Worm (Caenorhabditis elegans) whole organism, late embryonic: Measurements from ENCODE around the gene vglu-2.

Experiments
- C08G9.2 ChIP-seq: sonication (generic microtip); optimal IDR thresholded peaks from 2 replicates; lab custom pipeline; 2016; ENCODE audit warnings: mild to moderate bottlenecking, missing genetic modification characterization, moderate library complexity, missing compliant biosample characterization
- F13H6.1 ChIP-seq: sonication (generic microtip); optimal IDR thresholded peaks from 2 replicates; lab custom pipeline; 2016; ENCODE audit warnings: missing genetic modification characterization, missing compliant biosample characterization
- K02D7.2 ChIP-seq: sonication (generic microtip); optimal IDR thresholded peaks from 2 replicates; lab custom pipeline; 2017; ENCODE audit warnings: mild to moderate bottlenecking, missing genetic modification characterization, missing compliant biosample characterization
- T23F11.4 ChIP-seq: fragments of 200-800 bp; sonication (Bioruptor generic); optimal IDR thresholded peaks from 2 replicates; lab custom pipeline; 2018; ENCODE audit warnings: mild to moderate bottlenecking, missing genetic modification characterization, missing compliant biosample characterization
- Y22D7AL.16 ChIP-seq: sonication (generic microtip); optimal IDR thresholded peaks from 2 replicates; lab custom pipeline; 2016; ENCODE audit warnings: missing genetic modification characterization, missing compliant biosample characterization
- ahr-1 ChIP-seq: sonication (generic microtip); optimal IDR thresholded peaks from 2 replicates; lab custom pipeline; 2016; ENCODE audit warnings: missing genetic modification characterization, missing compliant biosample characterization
- ama-1 ChIP-seq: fragments of 150-350 bp; optimal IDR thresholded peaks from 2 replicates; lab custom pipeline; 2014
- ceh-14 ChIP-seq: sonication (generic microtip); optimal IDR thresholded peaks from 2 replicates; lab custom pipeline; 2016; ENCODE audit warnings: missing genotype, missing genetic modification characterization, missing compliant biosample characterization
- ceh-18 ChIP-seq: sonication (generic microtip); optimal IDR thresholded peaks from 2 replicates; lab custom pipeline; 2016; ENCODE audit warnings: missing genetic modification characterization, missing compliant biosample characterization
- ceh-19 ChIP-seq: fragments of 200-800 bp; sonication (Bioruptor generic); optimal IDR thresholded peaks from 2 replicates; lab custom pipeline; 2018; ENCODE audit warnings: mild to moderate bottlenecking, missing genetic modification characterization, missing compliant biosample characterization
- ceh-24 ChIP-seq: sonication (generic microtip); optimal IDR thresholded peaks from 2 replicates; lab custom pipeline; 2016; ENCODE audit warnings: mild to moderate bottlenecking, missing genetic modification characterization, missing compliant biosample characterization
- ceh-45 ChIP-seq: fragments of 200-800 bp; sonication (Bioruptor generic); IDR thresholded peaks from 2 replicates; pipeline ENCODE4 v1.3.6; 2022; ENCODE audit warnings: missing genetic modification reagents, missing genetic modification characterization, missing compliant biosample characterization
- ceh-48 ChIP-seq: sonication (generic microtip); optimal IDR thresholded peaks from 2 replicates; lab custom pipeline; 2016; ENCODE audit warnings: missing genetic modification characterization, inconsistent platforms, missing compliant biosample characterization
- che-1 ChIP-seq: sonication (generic microtip); optimal IDR thresholded peaks from 2 replicates; lab custom pipeline; 2016; ENCODE audit warnings: mild to moderate bottlenecking, missing genetic modification characterization, missing compliant biosample characterization
- dve-1 ChIP-seq: sonication (generic microtip); optimal IDR thresholded peaks from 2 replicates; lab custom pipeline; 2017; ENCODE audit warnings: antibody characterized with exemption, mild to moderate bottlenecking, missing genetic modification characterization, missing compliant biosample characterization
- ets-4 ChIP-seq: sonication (generic microtip); optimal IDR thresholded peaks from 2 replicates; lab custom pipeline; 2016; ENCODE audit warnings: missing genetic modification characterization, missing compliant biosample characterization
- fax-1 ChIP-seq: sonication (generic microtip); optimal IDR thresholded peaks from 2 replicates; lab custom pipeline; 2016; ENCODE audit warnings: missing genotype, missing genetic modification characterization, missing compliant biosample characterization
- fkh-6 ChIP-seq: sonication (generic microtip); optimal IDR thresholded peaks from 2 replicates; lab custom pipeline; 2016; ENCODE audit warnings: missing genetic modification characterization, missing compliant biosample characterization
- gmeb-2 ChIP-seq: sonication (generic microtip); optimal IDR thresholded peaks from 2 replicates; lab custom pipeline; 2016; ENCODE audit warnings: missing genetic modification characterization, inconsistent platforms, missing compliant biosample characterization
- hlh-15 ChIP-seq: sonication (generic microtip); optimal IDR thresholded peaks from 2 replicates; lab custom pipeline; 2016; ENCODE audit warnings: missing genetic modification characterization, missing compliant biosample characterization
- hlh-30 ChIP-seq: sonication (generic microtip); optimal IDR thresholded peaks from 2 replicates; lab custom pipeline; 2017; ENCODE audit warnings: antibody characterized with exemption, missing genetic modification characterization, missing compliant biosample characterization; ENCODE audit not compliant: insufficient read depth
- hlh-6 ChIP-seq: sonication (generic microtip); optimal IDR thresholded peaks from 2 replicates; lab custom pipeline; 2016; ENCODE audit warnings: missing genotype, missing genetic modification characterization, missing compliant biosample characterization
- hlh-8 ChIP-seq: sonication (generic microtip); optimal IDR thresholded peaks from 2 replicates; lab custom pipeline; 2016; ENCODE audit warnings: missing genotype, missing genetic modification characterization, missing compliant biosample characterization
- madf-2 ChIP-seq: sonication (generic microtip); optimal IDR thresholded peaks from 2 replicates; lab custom pipeline; 2017; ENCODE audit warnings: missing genetic modification characterization, missing compliant biosample characterization
- mec-3 ChIP-seq: sonication (generic microtip); optimal IDR thresholded peaks from 2 replicates; lab custom pipeline; 2016; ENCODE audit warnings: borderline replicate concordance, missing genetic modification characterization, missing compliant biosample characterization
- nfya-1 ChIP-seq: sonication (generic microtip); optimal IDR thresholded peaks from 2 replicates; lab custom pipeline; 2017; ENCODE audit warnings: missing genetic modification characterization, mild to moderate bottlenecking, missing compliant biosample characterization, antibody characterized with exemption, moderate library complexity
- nhr-11 ChIP-seq: fragments of 150-350 bp; optimal IDR thresholded peaks from 2 replicates; lab custom pipeline; 2014; ENCODE audit warnings: missing biosample characterization, missing genetic modification characterization
- nhr-232 ChIP-seq: sonication (generic microtip); optimal IDR thresholded peaks from 2 replicates; lab custom pipeline; 2016; ENCODE audit warnings: missing genetic modification characterization, missing compliant biosample characterization
- odd-2 ChIP-seq: sonication (generic microtip); optimal IDR thresholded peaks from 2 replicates; lab custom pipeline; 2017; ENCODE audit warnings: antibody characterized with exemption, mild to moderate bottlenecking, missing genetic modification characterization, missing compliant biosample characterization
- pag-3 ChIP-seq: sonication (generic microtip); optimal IDR thresholded peaks from 2 replicates; lab custom pipeline; 2016; ENCODE audit warnings: missing compliant biosample characterization, missing genetic modification characterization, borderline replicate concordance
- pat-9 ChIP-seq: fragments of 200-800 bp; sonication (Bioruptor generic); optimal IDR thresholded peaks from 2 replicates; lab custom pipeline; 2018; ENCODE audit warnings: mild to moderate bottlenecking, missing genetic modification characterization, moderate library complexity, missing compliant biosample characterization
- pax-1 ChIP-seq: fragments of 150-350 bp; optimal IDR thresholded peaks from 2 replicates; lab custom pipeline; 2014; ENCODE audit warnings: missing biosample characterization, missing genetic modification characterization
- pha-2 ChIP-seq: sonication (generic microtip); optimal IDR thresholded peaks from 2 replicates; lab custom pipeline; 2017; ENCODE audit warnings: mild to moderate bottlenecking, missing genetic modification characterization, missing compliant biosample characterization
- pqm-1 ChIP-seq: sonication (generic microtip); optimal IDR thresholded peaks from 2 replicates; lab custom pipeline; 2016; ENCODE audit warnings: missing genetic modification characterization, missing compliant biosample characterization
- pros-1 ChIP-seq: fragments of 150-350 bp; optimal IDR thresholded peaks from 2 replicates; lab custom pipeline; 2014; ENCODE audit warnings: missing biosample characterization, missing genetic modification reagents, missing genetic modification characterization
- ref-2 ChIP-seq: sonication (generic microtip); optimal IDR thresholded peaks from 2 replicates; lab custom pipeline; 2016; ENCODE audit warnings: missing genetic modification characterization, missing compliant biosample characterization
- sdc-2 ChIP-seq: sonication (generic microtip); optimal IDR thresholded peaks from 2 replicates; lab custom pipeline; 2016; ENCODE audit warnings: missing genotype, missing genetic modification characterization, missing compliant biosample characterization
- sox-2 ChIP-seq: fragments of 200-800 bp; sonication (Bioruptor generic); IDR thresholded peaks from 2 replicates; pipeline ENCODE4 v1.3.6; 2022; ENCODE audit warnings: missing genetic modification reagents, missing genetic modification characterization, missing compliant biosample characterization
- sox-4 ChIP-seq: sonication (generic microtip); optimal IDR thresholded peaks from 2 replicates; lab custom pipeline; 2017; ENCODE audit warnings: mild to moderate bottlenecking, missing genetic modification characterization, inconsistent platforms, missing compliant biosample characterization
- syd-9 ChIP-seq: sonication (generic microtip); optimal IDR thresholded peaks from 2 replicates; lab custom pipeline; 2016; ENCODE audit warnings: mild to moderate bottlenecking, missing genetic modification characterization, moderate library complexity, missing compliant biosample characterization
- tbx-2 ChIP-seq: sonication (generic microtip); optimal IDR thresholded peaks from 2 replicates; lab custom pipeline; 2016; ENCODE audit warnings: missing genetic modification characterization, missing compliant biosample characterization
- tbx-7 ChIP-seq: sonication (generic microtip); optimal IDR thresholded peaks from 2 replicates; lab custom pipeline; 2016; ENCODE audit warnings: missing genotype, missing genetic modification characterization, missing compliant biosample characterization
- ttx-3 ChIP-seq: sonication (generic microtip); optimal IDR thresholded peaks from 2 replicates; lab custom pipeline; 2016; ENCODE audit warnings: missing genetic modification reagents, missing genetic modification characterization, missing compliant biosample characterization
- unc-3 ChIP-seq, 2 experiments: fragments of 200-800 bp in 1 of 2; sonication (Bioruptor generic) in 1 of 2; sonication (generic microtip) in 1 of 2; conservative IDR thresholded peaks in 1 of 2; optimal IDR thresholded peaks in 1 of 2; 2 replicates each; pipeline versions ENCODE4 v1.3.6 to Lab custom; 2016 to 2022; ENCODE audit warnings: missing compliant biosample characterization in 2 of 2, missing genetic modification characterization in 2 of 2, missing genetic modification reagents in 1 of 2
- unc-55 ChIP-seq: sonication (generic microtip); optimal IDR thresholded peaks from 2 replicates; lab custom pipeline; 2017; ENCODE audit warnings: missing biosample characterization, missing genetic modification reagents, missing genetic modification characterization
- unc-86 ChIP-seq: sonication (generic microtip); optimal IDR thresholded peaks from 2 replicates; lab custom pipeline; 2016; ENCODE audit warnings: missing genetic modification characterization, missing compliant biosample characterization
- ztf-16 ChIP-seq: sonication (generic microtip); optimal IDR thresholded peaks from 2 replicates; lab custom pipeline; 2017; ENCODE audit warnings: missing genetic modification characterization, missing compliant biosample characterization

Gene vglu-2

ce11 chrIII:10333961-10334542, 39.1 kb downstream of the vglu-2 start, which contains the start of the genes jmjd-4 and mev-1 (continued):
- no peak for TF ChIP-seq ztf-16 (tag; lab: Kevin White, UChicago)
- TF ChIP-seq pha-2 (tag; lab: Kevin White, UChicago), result no peak
- no peak for TF ChIP-seq fax-1 (tag; lab: Kevin White, UChicago)
- TF ChIP-seq ceh-18, result peak; percentile 70
- TF ChIP-seq gmeb-2, result no peak
- no peak for TF ChIP-seq madf-2 (tag; lab: Kevin White, UChicago)
- no peak for TF ChIP-seq ceh-24 (tag; lab: Kevin White, UChicago)
- peak; percentile 33 for TF ChIP-seq che-1 (tag; lab: Kevin White, UChicago)
- TF ChIP-seq unc-86, result peak; percentile 57
- TF ChIP-seq C08G9.2 (tag; lab: Kevin White, UChicago), result peak; percentile 9
- TF ChIP-seq ceh-45, result no peak
- no peak for TF ChIP-seq pros-1 (tag; lab: Kevin White, UChicago)
- no peak for TF ChIP-seq sox-4 (tag; lab: Kevin White, UChicago)
- TF ChIP-seq tbx-7, result no peak
- no peak for TF ChIP-seq mec-3 (tag; lab: Kevin White, UChicago)
- TF ChIP-seq tbx-2, result peak; percentile 50
- no peak for TF ChIP-seq pqm-1
- TF ChIP-seq nhr-232 (tag; lab: Kevin White, UChicago), result no peak
- no peak for TF ChIP-seq hlh-15 (tag; lab: Kevin White, UChicago)
- no peak for TF ChIP-seq fkh-6 (tag; lab: Kevin White, UChicago)
- peak; percentile 36 for TF ChIP-seq dve-1 (tag; lab: Kevin White, UChicago)
- TF ChIP-seq ceh-14, result peak; percentile 43
- no peak for TF ChIP-seq K02D7.2
- no peak for TF ChIP-seq pat-9 (tag; lab: Kevin White, UChicago)
- no peak for TF ChIP-seq Y22D7AL.16 (tag; lab: Kevin White, UChicago)
- TF ChIP-seq ets-4, result no peak
- no peak for TF ChIP-seq ttx-3 (tag; lab: Kevin White, UChicago)
- TF ChIP-seq nhr-11 (tag; lab: Kevin White, UChicago), result no peak
- TF ChIP-seq ceh-19 (GFP tag; lab: Kevin White, UChicago), result no peak
- no peak for TF ChIP-seq ama-1
- TF ChIP-seq unc-55, result no peak
- no peak for TF ChIP-seq hlh-30
- no peak for TF ChIP-seq ceh-48 (tag; lab: Kevin White, UChicago)
- TF ChIP-seq syd-9 (tag; lab: Kevin White, UChicago), result no peak
- no peak for TF ChIP-seq pag-3 (tag; lab: Kevin White, UChicago)
- no peak for TF ChIP-seq sox-2 (GFP tag; lab: Robert Waterston, UW)
- TF ChIP-seq ahr-1 (tag; lab: Kevin White, UChicago), result peak; percentile 24
- TF ChIP-seq nfya-1 (tag; lab: Kevin White, UChicago), result peak; percentile 68
- no peak for TF ChIP-seq sdc-2
- TF ChIP-seq T23F11.4 (GFP tag; lab: Kevin White, UChicago), result no peak
- peak; percentile 45 for TF ChIP-seq ref-2
- TF ChIP-seq hlh-8 (tag; lab: Kevin White, UChicago), result no peak
- TF ChIP-seq unc-3 (GFP tag; conservative IDR thresholded peaks at IDR 0.05; lab: Robert Waterston, UW), result peak; percentile 41; the same call in 1 of the 2 replicates
- TF ChIP-seq unc-3 (tag; optimal IDR thresholded peaks at IDR 0.05; lab: Kevin White, UChicago), result no peak
- no peak for TF ChIP-seq hlh-6
- TF ChIP-seq pax-1 (tag; lab: Kevin White, UChicago), result no peak
- TF ChIP-seq odd-2 (tag; lab: Kevin White, UChicago), result no peak
- TF ChIP-seq F13H6.1, result no peak
- TF ChIP-seq, all 69 proteins: peak for 18
